Fruit fly (Drosophila melanogaster) whole organism: Measurements from ENCODE around the gene CG6753.

ENCODE experiments used
- CG8478 ChIP-seq: fragments of >200 bp; optimal IDR thresholded peaks from 2 replicates; lab custom pipeline; 2018; ENCODE audit warnings: inconsistent platforms
- Dll ChIP-seq: fragments of >200 bp; optimal IDR thresholded peaks from 2 replicates; lab custom pipeline; 2017
- EcR ChIP-seq, 2 experiments: fragments of >200 bp; optimal IDR thresholded peaks; 2 replicates each; lab custom pipeline; 2017; ENCODE audit warnings: missing biosample characterization in 2 of 2, missing genetic modification characterization in 2 of 2, missing genetic modification reagents in 2 of 2
- pan ChIP-seq: fragments of >200 bp; optimal IDR thresholded peaks from 2 replicates; lab custom pipeline; 2017
- psq ChIP-seq: fragments of >200 bp; optimal IDR thresholded peaks from 2 replicates; lab custom pipeline; 2017
- usp ChIP-seq: fragments of >200 bp; optimal IDR thresholded peaks from 2 replicates; lab custom pipeline; 2017; ENCODE audit warnings: missing biosample characterization, missing genetic modification characterization, mixed read lengths

CG6753 gene

dm6 chr3R:12641620-12642019 is 662 bp downstream of the CG6753 start:
- TF ChIP-seq EcR (GFP tag; optimal IDR thresholded peaks at IDR 0.05; lab: Kevin White, UChicago): no peak
- TF ChIP-seq pan (lab: Kevin White, UChicago): no peak
- TF ChIP-seq psq (lab: Kevin White, UChicago): no peak
- no peak for TF ChIP-seq usp
- no peak for TF ChIP-seq CG8478
- TF ChIP-seq Dll (lab: Kevin White, UChicago): no peak

DNA sequence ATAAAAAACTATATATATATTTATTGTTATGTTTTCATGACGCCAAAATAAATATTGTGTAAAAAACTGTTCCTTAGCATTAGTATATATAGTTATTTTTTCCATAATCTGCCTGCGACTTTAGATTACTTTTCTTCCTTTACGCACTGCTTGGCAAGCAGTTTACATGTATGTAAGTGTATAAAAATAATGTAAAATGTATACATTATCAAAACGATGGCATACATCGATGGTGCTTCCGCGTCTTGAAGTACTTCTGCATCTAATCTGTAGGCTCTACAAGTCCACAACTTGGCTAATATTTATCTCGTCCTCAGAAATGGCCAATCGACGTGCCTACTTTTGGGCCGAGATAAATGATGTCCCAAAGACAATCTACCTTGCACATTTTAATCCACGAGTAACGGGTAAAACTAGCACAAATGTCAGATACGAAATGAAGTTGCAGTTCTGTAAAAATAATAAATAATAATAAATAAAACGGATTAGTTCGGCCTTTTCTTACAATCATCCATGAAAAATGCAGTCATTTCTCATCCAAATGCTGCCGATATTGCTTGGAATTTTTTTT is 4.2 kb downstream of the CG6753 start, which contains the start of gene CG11608:
Gene CG11608, plus strand, starts transcription at position 521 of the 571 bp plus-strand sequence.
- TF ChIP-seq EcR (GFP tag; optimal IDR thresholded peaks at IDR 0.05; lab: Kevin White, UChicago) (no peak), Dll (lab: Kevin White, UChicago) (no peak), psq (lab: Kevin White, UChicago) (no peak), CG8478 (no peak), usp (no peak), pan (lab: Kevin White, UChicago) (no peak)

- TF ChIP-seq pan (lab: Kevin White, UChicago) (no peak), EcR (GFP tag; optimal IDR thresholded peaks at IDR 0.05; lab: Kevin White, UChicago) (no peak), psq (lab: Kevin White, UChicago) (no peak), usp (no peak), CG8478 (no peak), Dll (lab: Kevin White, UChicago) (no peak)
Observed at dm6 chr3R:12636240-12636639, 6.0 kb downstream of the CG6753 start, which contains the start of gene CG11600. Gene CG11600 (plus strand): TSS chr3R:12636540.

dm6 chr3R:12634617-12635016 is 7.7 kb downstream of the CG6753 start, which contains the start of gene CG11598:
Gene CG11598 (plus strand): TSS chr3R:12634917.
- TF ChIP-seq psq (lab: Kevin White, UChicago) (no peak), CG8478 (no peak), Dll (lab: Kevin White, UChicago) (no peak), EcR (GFP tag; optimal IDR thresholded peaks at IDR 0.05; lab: Kevin White, UChicago) (no peak), pan (lab: Kevin White, UChicago) (no peak), usp (no peak)

- no peak for TF ChIP-seq pan (lab: Kevin White, UChicago)
- no peak for TF ChIP-seq Dll (lab: Kevin White, UChicago)
- no peak for TF ChIP-seq CG8478
- TF ChIP-seq usp: no peak
- TF ChIP-seq EcR (GFP tag; optimal IDR thresholded peaks at IDR 0.05; lab: Kevin White, UChicago): no peak
- no peak for TF ChIP-seq psq (lab: Kevin White, UChicago)
Observed at dm6 chr3R:12633059-12633458, 9.2 kb downstream of the CG6753 start, which contains the start of gene CG18530. Gene CG18530 (plus strand): TSS chr3R:12633359.

DNA sequence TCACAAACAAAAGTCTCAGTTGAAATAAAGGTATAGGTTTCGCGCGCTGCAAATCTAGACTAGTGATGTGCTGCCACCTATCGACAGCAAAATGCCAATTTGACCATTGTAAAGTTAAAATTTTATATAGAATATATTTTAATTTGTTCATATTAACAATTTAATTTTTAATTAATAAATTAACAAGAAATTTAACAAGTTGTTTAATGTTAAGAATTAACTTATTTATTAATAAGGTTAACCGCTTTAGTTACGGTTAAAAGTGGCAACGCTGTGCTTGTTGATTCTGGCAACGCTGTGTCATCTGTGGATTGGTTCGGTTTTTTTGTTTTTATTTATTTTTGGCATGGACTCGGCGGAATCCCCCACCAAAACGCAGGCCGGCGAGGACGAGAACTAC is 11.9 kb downstream of the CG6753 start, which contains the start of gene Not10:
Gene Not10, plus strand, starts transcription at position 279 of the 400 bp plus-strand sequence.
- TF ChIP-seq EcR (GFP tag; optimal IDR thresholded peaks at IDR 0.05; lab: Kevin White, UChicago) (no peak), pan (lab: Kevin White, UChicago) (no peak), usp (no peak), CG8478 (no peak), psq (lab: Kevin White, UChicago) (no peak), Dll (lab: Kevin White, UChicago) (no peak)

DNA sequence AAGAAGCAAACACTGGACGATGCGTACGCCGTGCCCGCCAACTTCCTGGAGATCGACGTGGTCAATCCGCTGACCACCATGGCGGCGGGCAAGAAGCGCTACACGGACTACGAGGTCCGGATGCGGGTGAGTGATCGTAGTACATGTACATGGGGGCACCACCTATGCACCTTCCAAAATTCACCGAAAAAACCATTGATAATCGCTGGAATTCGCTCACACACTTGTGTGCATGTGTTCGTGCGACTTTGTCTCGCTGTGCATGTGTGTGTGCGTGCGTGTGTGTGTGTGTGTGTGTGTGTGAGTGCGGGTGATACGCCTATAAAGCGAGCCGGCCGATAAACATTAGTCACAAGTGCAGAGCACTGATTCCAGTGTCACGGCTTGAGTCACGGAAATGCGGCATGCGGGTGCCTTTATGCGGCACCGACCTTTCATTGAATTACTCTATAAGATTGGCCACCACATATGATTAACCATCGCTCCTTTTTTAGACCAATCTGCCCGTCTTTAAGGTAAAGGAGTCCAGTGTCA is 13.8 kb downstream of the CG6753 start:
- TF ChIP-seq usp (no peak), CG8478 (peak; percentile 9), pan (lab: Kevin White, UChicago) (no peak), Dll (lab: Kevin White, UChicago) (no peak), psq (lab: Kevin White, UChicago) (no peak), EcR (GFP tag; optimal IDR thresholded peaks at IDR 0.05; lab: Kevin White, UChicago) (no peak)

- no peak for TF ChIP-seq EcR (GFP tag; optimal IDR thresholded peaks at IDR 0.05; lab: Kevin White, UChicago)
- TF ChIP-seq psq (lab: Kevin White, UChicago): no peak
- TF ChIP-seq Dll (lab: Kevin White, UChicago): no peak
- no peak for TF ChIP-seq pan (lab: Kevin White, UChicago)
- TF ChIP-seq usp: no peak
- no peak for TF ChIP-seq CG8478
Observed at dm6 chr3R:12627691-12628148, 14.6 kb downstream of the CG6753 start, which contains the start of the genes Vha55 and Snx3. Gene Vha55 (minus strand): TSS chr3R:12627829. Gene Snx3 (plus strand): TSS chr3R:12628031.

dm6 chr3R:12626674-12627382 is 15.5 kb downstream of the CG6753 start:
- TF ChIP-seq EcR (GFP tag; optimal IDR thresholded peaks at IDR 0.05; lab: Kevin White, UChicago): no peak
- TF ChIP-seq usp: no peak
- TF ChIP-seq pan (lab: Kevin White, UChicago): no peak
- no peak for TF ChIP-seq Dll (lab: Kevin White, UChicago)
- TF ChIP-seq psq (lab: Kevin White, UChicago): no peak
- no peak for TF ChIP-seq CG8478

DNA sequence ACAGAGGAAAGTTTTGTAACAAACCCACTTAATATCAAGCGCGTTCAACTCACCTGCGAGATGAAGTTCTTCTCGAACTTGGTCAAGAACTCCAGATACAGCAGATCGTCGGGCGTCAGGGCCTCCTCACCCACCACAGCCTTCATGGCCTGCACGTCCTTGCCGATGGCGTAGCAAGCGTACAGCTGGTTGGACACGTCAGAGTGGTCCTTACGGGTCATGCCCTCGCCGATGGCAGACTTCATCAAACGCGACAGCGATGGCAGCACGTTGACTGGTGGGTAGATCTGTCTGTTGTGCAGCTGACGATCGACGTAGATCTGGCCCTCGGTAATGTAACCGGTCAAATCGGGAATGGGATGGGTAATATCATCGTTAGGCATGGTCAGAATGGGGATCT is 17.4 kb downstream of the CG6753 start:
- no peak for TF ChIP-seq pan (lab: Kevin White, UChicago)
- no peak for TF ChIP-seq Dll (lab: Kevin White, UChicago)
- no peak for TF ChIP-seq EcR (GFP tag; optimal IDR thresholded peaks at IDR 0.05; lab: Kevin White, UChicago)
- TF ChIP-seq psq (lab: Kevin White, UChicago): no peak
- no peak for TF ChIP-seq CG8478
- no peak for TF ChIP-seq usp

- TF ChIP-seq EcR (GFP tag; optimal IDR thresholded peaks at IDR 0.05; lab: Kevin White, UChicago) (no peak), pan (lab: Kevin White, UChicago) (no peak), usp (no peak), psq (lab: Kevin White, UChicago) (no peak), Dll (lab: Kevin White, UChicago) (no peak), CG8478 (no peak)
Observed at dm6 chr3R:12622778-12623177, 19.5 kb downstream of the CG6753 start.
